Worm (Caenorhabditis elegans): ENCODE data around the gene rbmx-2.

rbmx-2 gene

ce11 chrII:6180552-6180951 lies 16.2 kb downstream of the rbmx-2 start:
- TF ChIP-seq mab-5 (tag; optimal IDR thresholded peaks at IDR 0.05) (no peak), gmeb-1 (tag; optimal IDR thresholded peaks at IDR 0.05) (no peak), nhr-21 (tag; optimal IDR thresholded peaks at IDR 0.05) (no peak), nhr-10 (tag; optimal IDR thresholded peaks at IDR 0.05) (no peak), lin-39 (tag; optimal IDR thresholded peaks at IDR 0.05) (no peak), elt-1 (tag; optimal IDR thresholded peaks at IDR 0.05) (no peak), Y55F3AM.14 (GFP tag; optimal IDR thresholded peaks at IDR 0.05) (no peak), alr-1 (tag; optimal IDR thresholded peaks at IDR 0.05) (no peak), C34F6.9 (tag; optimal IDR thresholded peaks at IDR 0.05) (no peak)

ce11 chrII:6179531-6179930 lies 17.2 kb downstream of the rbmx-2 start, which contains the start of gene F40H3.1:
F40H3.1 (plus strand) TSS chrII:6179831.
- TF ChIP-seq lin-11 (tag; optimal IDR thresholded peaks at IDR 0.05), result no peak
- no peak for TF ChIP-seq zag-1 (tag; optimal IDR thresholded peaks at IDR 0.05)
- TF ChIP-seq unc-39 (tag; optimal IDR thresholded peaks at IDR 0.05), result no peak
- no peak for TF ChIP-seq ceh-82 (tag; optimal IDR thresholded peaks at IDR 0.05)
- TF ChIP-seq lin-39 (tag; optimal IDR thresholded peaks at IDR 0.05), result no peak
- no peak for TF ChIP-seq Y55F3AM.14 (GFP tag; optimal IDR thresholded peaks at IDR 0.05)
- TF ChIP-seq nhr-237 (tag; optimal IDR thresholded peaks at IDR 0.05), result no peak
- no peak for TF ChIP-seq egl-27 (tag; optimal IDR thresholded peaks at IDR 0.05)
- TF ChIP-seq unc-55 (GFP tag; optimal IDR thresholded peaks at IDR 0.05), result no peak
- no peak for TF ChIP-seq crh-2 (tag; optimal IDR thresholded peaks at IDR 0.05)
- TF ChIP-seq nhr-6 (tag; optimal IDR thresholded peaks at IDR 0.05), result no peak
- TF ChIP-seq snpc-4 (tag; optimal IDR thresholded peaks at IDR 0.05), result no peak

ce11 chrII:6178743-6179129 lies 18.0 kb downstream of the rbmx-2 start:
- TF ChIP-seq sma-3 (GFP tag; optimal IDR thresholded peaks at IDR 0.05), result no peak
- no peak for TF ChIP-seq ceh-16 (tag; optimal IDR thresholded peaks at IDR 0.05)
- no peak for TF ChIP-seq elt-1 (tag; optimal IDR thresholded peaks at IDR 0.05)
- TF ChIP-seq crh-2 (tag; optimal IDR thresholded peaks at IDR 0.05), result no peak
- no peak for TF ChIP-seq R02D3.7 (tag; optimal IDR thresholded peaks at IDR 0.05)
- no peak for TF ChIP-seq nhr-23 (tag; optimal IDR thresholded peaks at IDR 0.05)
- no peak for TF ChIP-seq lin-13 (GFP tag; optimal IDR thresholded peaks at IDR 0.05)
- no peak for TF ChIP-seq snpc-4 (tag; optimal IDR thresholded peaks at IDR 0.05)
- no peak for TF ChIP-seq nhr-12 (tag; optimal IDR thresholded peaks at IDR 0.05)
- TF ChIP-seq ama-1 (optimal IDR thresholded peaks at IDR 0.05), result no peak
- TF ChIP-seq gmeb-1 (tag; optimal IDR thresholded peaks at IDR 0.05), result no peak
- no peak for TF ChIP-seq elt-3 (tag; optimal IDR thresholded peaks at IDR 0.05)
- TF ChIP-seq peb-1 (tag; optimal IDR thresholded peaks at IDR 0.05), result no peak
- no peak for TF ChIP-seq nhr-21 (tag; optimal IDR thresholded peaks at IDR 0.05)
- TF ChIP-seq lin-11 (tag; optimal IDR thresholded peaks at IDR 0.05), result no peak
- no peak for TF ChIP-seq blmp-1 (tag; optimal IDR thresholded peaks at IDR 0.05; ENCODE audit: insufficient read depth)
- no peak for TF ChIP-seq nhr-129 (tag; optimal IDR thresholded peaks at IDR 0.05)
- no peak for TF ChIP-seq ZK546.5 (tag; optimal IDR thresholded peaks at IDR 0.05)
- no peak for TF ChIP-seq ztf-1 (GFP tag; conservative IDR thresholded peaks at IDR 0.05)
- TF ChIP-seq F13H6.1 (tag; optimal IDR thresholded peaks at IDR 0.05), result no peak

ce11 chrII:6177975-6178742 lies 18.6 kb downstream of the rbmx-2 start:
- TF ChIP-seq sma-9 (GFP tag; optimal IDR thresholded peaks at IDR 0.05), result peak; percentile 31
- TF ChIP-seq sma-9 (tag; optimal IDR thresholded peaks at IDR 0.05), result no peak
- TF ChIP-seq nhr-25 (tag; optimal IDR thresholded peaks at IDR 0.05), result peak; percentile 45
- TF ChIP-seq blmp-1 (tag; optimal IDR thresholded peaks at IDR 0.05; ENCODE audit: insufficient read depth), result peak; percentile 62
- peak; percentile 82 for TF ChIP-seq fos-1 (tag; optimal IDR thresholded peaks at IDR 0.05)
- TF ChIP-seq nhr-12 (tag; optimal IDR thresholded peaks at IDR 0.05), result no peak
- TF ChIP-seq nhr-129 (tag; optimal IDR thresholded peaks at IDR 0.05), result no peak
- no peak for TF ChIP-seq nhr-10 (tag; optimal IDR thresholded peaks at IDR 0.05)

Measured in whole organism, L2 larva.